Fruit fly (Drosophila melanogaster) whole organism, embryonic: ENCODE data around the gene CG10089.

Experiments
- Atf3 ChIP-seq: fragments of 200-800 bp; sonication (Bioruptor generic); optimal IDR thresholded peaks from 3 replicates; lab custom pipeline; 2016; ENCODE audit warnings: missing biosample characterization, missing genetic modification characterization
- BEAF-32 ChIP-seq: fragments of 200-800 bp; sonication (Bioruptor generic); optimal IDR thresholded peaks from 3 replicates; lab custom pipeline; 2017; ENCODE audit warnings: missing biosample characterization, missing genetic modification characterization, mild to moderate bottlenecking, moderate library complexity, missing genetic modification reagents
- CG10267 ChIP-seq: fragments of 200-800 bp; sonication (Bioruptor generic); optimal IDR thresholded peaks from 2 replicates; lab custom pipeline; 2018; ENCODE audit warnings: missing biosample characterization, mild to moderate bottlenecking, missing genetic modification characterization, moderate library complexity
- CG10274 ChIP-seq: fragments of 200-800 bp; sonication (Bioruptor generic); optimal IDR thresholded peaks from 3 replicates; lab custom pipeline; 2017; ENCODE audit warnings: missing biosample characterization, mild to moderate bottlenecking, missing genetic modification characterization
- CG10979 ChIP-seq: fragments of 200-800 bp; sonication (Bioruptor generic); optimal IDR thresholded peaks from 2 replicates; lab custom pipeline; 2018; ENCODE audit warnings: missing biosample characterization, mild to moderate bottlenecking, missing genetic modification characterization, moderate library complexity
- CG13296 ChIP-seq: fragments of 200-800 bp; sonication (Bioruptor generic); optimal IDR thresholded peaks from 3 replicates; lab custom pipeline; 2018; ENCODE audit warnings: missing biosample characterization, mild to moderate bottlenecking, missing genetic modification characterization
- CG13775 ChIP-seq: fragments of 200-800 bp; sonication (Bioruptor generic); optimal IDR thresholded peaks from 3 replicates; lab custom pipeline; 2017; ENCODE audit warnings: missing biosample characterization, mild to moderate bottlenecking, missing genetic modification characterization
- CG1529 ChIP-seq: fragments of 200-800 bp; sonication (Bioruptor generic); optimal IDR thresholded peaks from 3 replicates; lab custom pipeline; 2018; ENCODE audit warnings: missing biosample characterization, missing genetic modification characterization
- CG15479 ChIP-seq: fragments of 200-800 bp; sonication (Bioruptor generic); optimal IDR thresholded peaks from 3 replicates; lab custom pipeline; 2019; ENCODE audit warnings: missing biosample characterization, mild to moderate bottlenecking, missing genetic modification characterization, moderate library complexity
- CG16813 ChIP-seq: fragments of 200-800 bp; sonication (Bioruptor generic); IDR thresholded peaks from 3 replicates; pipeline ENCODE4 v1.3.6; 2022; ENCODE audit warnings: missing biosample characterization, missing genetic modification characterization; ENCODE audit not compliant: partially characterized antibody
- CG17328 ChIP-seq: fragments of 200-800 bp; sonication (Bioruptor generic); IDR thresholded peaks from 2 replicates; pipeline ENCODE4 v1.3.6; 2022; ENCODE audit warnings: missing biosample characterization, missing genetic modification characterization
- CG17568 ChIP-seq: fragments of 200-800 bp; sonication (Bioruptor generic); optimal IDR thresholded peaks from 2 replicates; lab custom pipeline; 2018; ENCODE audit warnings: missing biosample characterization, mild to moderate bottlenecking, missing genetic modification characterization, moderate library complexity
- CG17802 ChIP-seq: fragments of 200-800 bp; sonication (Bioruptor generic); optimal IDR thresholded peaks from 2 replicates; lab custom pipeline; 2018; ENCODE audit warnings: missing biosample characterization, mild to moderate bottlenecking, missing genetic modification characterization, moderate library complexity
- CG17829 ChIP-seq: fragments of 200-800 bp; optimal IDR thresholded peaks from 2 replicates; lab custom pipeline; 2019; ENCODE audit warnings: missing biosample characterization, mild to moderate bottlenecking, missing genetic modification characterization, moderate library complexity
- CG2678 ChIP-seq: fragments of 200-800 bp; sonication (Bioruptor generic); optimal IDR thresholded peaks from 3 replicates; lab custom pipeline; 2019; ENCODE audit warnings: missing biosample characterization, mild to moderate bottlenecking, missing genetic modification characterization, moderate library complexity
- CG30020 ChIP-seq: fragments of 200-800 bp; optimal IDR thresholded peaks from 2 replicates; lab custom pipeline; 2019; ENCODE audit warnings: missing biosample characterization, mild to moderate bottlenecking, missing genetic modification characterization, moderate library complexity
- CG30431 ChIP-seq: fragments of 200-800 bp; sonication (Bioruptor generic); optimal IDR thresholded peaks from 2 replicates; lab custom pipeline; 2017; ENCODE audit warnings: missing biosample characterization, missing genetic modification characterization
- CG31388 ChIP-seq: fragments of 200-800 bp; sonication (Bioruptor generic); optimal IDR thresholded peaks from 2 replicates; lab custom pipeline; 2016; ENCODE audit warnings: missing biosample characterization, missing genetic modification characterization
- CG32767 ChIP-seq: fragments of 200-800 bp; sonication (Bioruptor generic); IDR thresholded peaks from 2 replicates; pipeline ENCODE4 v1.3.6; 2022; ENCODE audit warnings: missing biosample characterization, missing genetic modification characterization
- CG3281 ChIP-seq: fragments of 200-800 bp; sonication (Bioruptor generic); optimal IDR thresholded peaks from 3 replicates; lab custom pipeline; 2017; ENCODE audit warnings: missing biosample characterization, mild to moderate bottlenecking, missing genetic modification characterization
- CG4360 ChIP-seq: fragments of 200-800 bp; sonication (Bioruptor generic); IDR thresholded peaks from 2 replicates; pipeline ENCODE4 v1.3.6; 2022; ENCODE audit warnings: missing biosample characterization, missing genetic modification characterization
- CG5245 ChIP-seq: fragments of 200-800 bp; sonication (Bioruptor generic); optimal IDR thresholded peaks from 3 replicates; lab custom pipeline; 2016; ENCODE audit warnings: missing biosample characterization, missing genetic modification characterization
- CG6683 ChIP-seq: fragments of 200-800 bp; sonication (Bioruptor generic); optimal IDR thresholded peaks from 2 replicates; lab custom pipeline; 2017; ENCODE audit warnings: missing biosample characterization, mild to moderate bottlenecking, missing genetic modification characterization, missing genetic modification reagents
- CG6765 ChIP-seq: fragments of 200-800 bp; sonication (Bioruptor generic); optimal IDR thresholded peaks from 3 replicates; lab custom pipeline; 2017; ENCODE audit warnings: missing biosample characterization, mild to moderate bottlenecking, missing genetic modification characterization
- CG7271 ChIP-seq: fragments of 200-800 bp; sonication (Bioruptor generic); optimal IDR thresholded peaks from 2 replicates; lab custom pipeline; 2018; ENCODE audit warnings: missing biosample characterization, mild to moderate bottlenecking, missing genetic modification characterization, moderate library complexity
- CG7987 ChIP-seq: fragments of 200-800 bp; sonication (Bioruptor generic); optimal IDR thresholded peaks from 2 replicates; lab custom pipeline; 2018; ENCODE audit warnings: missing biosample characterization, mild to moderate bottlenecking, missing genetic modification characterization, moderate library complexity
- CG8281 ChIP-seq: fragments of 200-800 bp; sonication (Bioruptor generic); optimal IDR thresholded peaks from 2 replicates; lab custom pipeline; 2018; ENCODE audit warnings: missing biosample characterization, mild to moderate bottlenecking, missing genetic modification characterization, moderate library complexity
- CG9609 ChIP-seq: fragments of 200-800 bp; sonication (Bioruptor generic); optimal IDR thresholded peaks from 3 replicates; lab custom pipeline; 2016; ENCODE audit warnings: missing biosample characterization, missing genetic modification characterization
- Dad ChIP-seq: fragments of 200-800 bp; sonication (Bioruptor generic); optimal IDR thresholded peaks from 3 replicates; lab custom pipeline; 2016; ENCODE audit warnings: missing biosample characterization, missing genetic modification characterization
- Dek ChIP-seq: fragments of 200-800 bp; sonication (Bioruptor generic); optimal IDR thresholded peaks from 3 replicates; lab custom pipeline; 2019; ENCODE audit warnings: missing biosample characterization, mild to moderate bottlenecking, missing genetic modification characterization, moderate library complexity
- Doc3 ChIP-seq: fragments of 200-800 bp; sonication (Bioruptor generic); IDR thresholded peaks from 3 replicates; pipeline ENCODE4 v1.3.6; 2022; ENCODE audit warnings: missing biosample characterization, missing genetic modification characterization; ENCODE audit not compliant: partially characterized antibody
- HmgZ ChIP-seq: fragments of 200-800 bp; sonication (Bioruptor generic); optimal IDR thresholded peaks from 2 replicates; lab custom pipeline; 2018; ENCODE audit warnings: missing biosample characterization, mild to moderate bottlenecking, missing genetic modification characterization
- Hsf ChIP-seq: fragments of 200-800 bp; sonication (Bioruptor generic); optimal IDR thresholded peaks from 3 replicates; lab custom pipeline; 2016; ENCODE audit warnings: missing biosample characterization, missing genetic modification characterization
- Nf-YA ChIP-seq: fragments of 200-800 bp; sonication (Bioruptor generic); IDR thresholded peaks from 2 replicates; pipeline ENCODE4 v1.3.6; 2022; ENCODE audit warnings: missing biosample characterization, missing genetic modification characterization
- Sin3A ChIP-seq: fragments of >200 bp; optimal IDR thresholded peaks from 2 replicates; lab custom pipeline; 2018
- ac ChIP-seq: fragments of 200-800 bp; sonication (Bioruptor generic); optimal IDR thresholded peaks from 3 replicates; lab custom pipeline; 2017; ENCODE audit warnings: missing biosample characterization, mild to moderate bottlenecking, missing genetic modification characterization
- br ChIP-seq: fragments of >200 bp; optimal IDR thresholded peaks from 2 replicates; lab custom pipeline; 2017
- caup ChIP-seq: fragments of 200-800 bp; sonication (Bioruptor generic); optimal IDR thresholded peaks from 3 replicates; lab custom pipeline; 2017; ENCODE audit warnings: missing biosample characterization, mild to moderate bottlenecking, missing genetic modification characterization, moderate library complexity; ENCODE audit not compliant: severe bottlenecking
- croc ChIP-seq: fragments of 200-800 bp; sonication (Bioruptor generic); conservative IDR thresholded peaks from 3 replicates; pipeline ENCODE4 v1.3.6; 2022; ENCODE audit warnings: missing biosample characterization, missing genetic modification characterization
- dimm ChIP-seq: fragments of 200-800 bp; sonication (Bioruptor generic); IDR thresholded peaks from 2 replicates; pipeline ENCODE4 v1.3.6; 2022; ENCODE audit warnings: missing biosample characterization, missing genetic modification characterization
- emc ChIP-seq: fragments of 200-800 bp; sonication (Bioruptor generic); optimal IDR thresholded peaks from 2 replicates; lab custom pipeline; 2016; ENCODE audit warnings: missing biosample characterization, missing genetic modification characterization
- exex ChIP-seq: fragments of 200-800 bp; sonication (Bioruptor generic); optimal IDR thresholded peaks from 4 replicates; lab custom pipeline; 2018; ENCODE audit warnings: missing biosample characterization, mild to moderate bottlenecking, missing genetic modification characterization, moderate library complexity
- eyg ChIP-seq: fragments of 200-800 bp; sonication (Bioruptor generic); optimal IDR thresholded peaks from 3 replicates; lab custom pipeline; 2016; ENCODE audit warnings: missing biosample characterization, missing genetic modification characterization
- gce ChIP-seq: fragments of 200-800 bp; sonication (Bioruptor generic); IDR thresholded peaks from 3 replicates; pipeline ENCODE4 v1.3.6; 2022; ENCODE audit warnings: missing biosample characterization, missing genetic modification characterization
- gcm ChIP-seq: fragments of 200-800 bp; sonication (Bioruptor generic); optimal IDR thresholded peaks from 2 replicates; lab custom pipeline; 2019; ENCODE audit warnings: missing biosample characterization, mild to moderate bottlenecking, missing genetic modification characterization, moderate library complexity
- nmo ChIP-seq: fragments of 200-800 bp; sonication (Bioruptor generic); optimal IDR thresholded peaks from 2 replicates; lab custom pipeline; 2018; ENCODE audit warnings: missing biosample characterization, mild to moderate bottlenecking, missing genetic modification characterization, moderate library complexity
- sima ChIP-seq: fragments of 200-800 bp; sonication (Bioruptor generic); optimal IDR thresholded peaks from 2 replicates; lab custom pipeline; 2016; ENCODE audit warnings: missing biosample characterization, missing genetic modification characterization
- tll ChIP-seq, 2 experiments: fragments of 200-800 bp in 1 of 2; fragments of >200 bp in 1 of 2; sonication (Bioruptor generic) in 1 of 2; optimal IDR thresholded peaks; 2 replicates each; lab custom pipeline; 2017 to 2019; ENCODE audit warnings: missing biosample characterization in 2 of 2, missing genetic modification characterization in 2 of 2, mild to moderate bottlenecking in 1 of 2, moderate library complexity in 1 of 2
- vnd ChIP-seq: fragments of 200-800 bp; sonication (Bioruptor generic); IDR thresholded peaks from 3 replicates; pipeline ENCODE4 v1.3.6; 2022; ENCODE audit warnings: missing biosample characterization, missing genetic modification characterization; ENCODE audit not compliant: partially characterized antibody
- yki ChIP-seq: fragments of >200 bp; optimal IDR thresholded peaks from 3 replicates; lab custom pipeline; 2018

The CG10089 gene

dm6 chr3L:13513112-13513538 lies 38.5 kb upstream of the CG10089 start, which contains the start of the genes Vps36 and Liprin-beta (continued):
- TF ChIP-seq sima (GFP tag; lab: Kevin White, UChicago) (peak; percentile 12), CG1529 (no peak), CG17802 (tag; lab: Kevin White, UChicago) (peak; percentile 67), BEAF-32 (GFP tag; lab: Kevin White, UChicago) (peak; percentile 99), emc (GFP tag; lab: Kevin White, UChicago) (peak; percentile 65), CG17568 (GFP tag; lab: Kevin White, UChicago) (no peak), CG10274 (GFP tag; lab: Kevin White, UChicago) (peak; percentile 15), Atf3 (GFP tag; lab: Kevin White, UChicago) (peak; percentile 86), nmo (peak; percentile 95), Dek (tag; lab: Kevin White, UChicago) (peak; percentile 87), CG8281 (tag; lab: Kevin White, UChicago) (peak; percentile 44), gcm (no peak), caup (GFP tag; lab: Kevin White, UChicago) (peak; percentile 71), CG4360 (GFP tag; lab: Robert Waterston, UW) (0 out of 2 replicates have a peak, but pooled peaks have one; percentile 6), gce (GFP tag; lab: Robert Waterston, UW) (no peak), yki (lab: Kevin White, UChicago) (no peak), Hsf (GFP tag; lab: Kevin White, UChicago) (peak; percentile 96), CG10979 (tag; lab: Kevin White, UChicago) (peak; percentile 77), CG17328 (GFP tag; lab: Robert Waterston, UW) (peak; percentile 83), CG31388 (peak; percentile 50), CG13775 (GFP tag; lab: Kevin White, UChicago) (peak; percentile 87), Doc3 (GFP tag; lab: Robert Waterston, UW) (peak; percentile 99), vnd (GFP tag; lab: Robert Waterston, UW) (peak; percentile 97), CG15479 (GFP tag; lab: Kevin White, UChicago) (peak; percentile 2), eyg (GFP tag; lab: Kevin White, UChicago) (peak; percentile 78), ac (GFP tag; lab: Kevin White, UChicago) (peak; percentile 72), CG17829 (tag; lab: Kevin White, UChicago) (peak; percentile 91), Nf-YA (peak; percentile 65), HmgZ (peak; percentile 93), dimm (GFP tag; lab: Robert Waterston, UW) (peak; percentile 41; the same call in 1 of the 2 replicates), Dad (GFP tag; lab: Kevin White, UChicago) (peak; percentile 82), CG7987 (peak; percentile 22), CG32767 (GFP tag; lab: Robert Waterston, UW) (peak; percentile 80), exex (tag; lab: Kevin White, UChicago) (no peak), CG6683 (GFP tag; lab: Kevin White, UChicago) (peak; percentile 57), CG10267 (peak; percentile 35), CG6765 (GFP tag; lab: Kevin White, UChicago) (peak; percentile 15), CG30020 (tag; lab: Kevin White, UChicago) (peak; percentile 88), CG13296 (GFP tag; lab: Kevin White, UChicago) (no peak), tll (GFP tag; optimal IDR thresholded peaks at IDR 0.05; lab: Kevin White, UChicago) (peak; percentile 67 to 95), CG5245 (GFP tag; lab: Kevin White, UChicago) (peak; percentile 61), Sin3A (lab: Kevin White, UChicago) (peak; percentile 95), CG30431 (peak; percentile 71), CG16813 (GFP tag; lab: Robert Waterston, UW) (peak; percentile 99), CG7271 (tag; lab: Kevin White, UChicago) (peak; percentile 58), CG9609 (GFP tag; lab: Kevin White, UChicago) (peak; percentile 92), br (no peak), croc (GFP tag; lab: Robert Waterston, UW) (peak; percentile 73), CG2678 (no peak), CG3281 (no peak)
